Worm (Caenorhabditis elegans) whole organism, early embryonic: ENCODE measurements around the gene fdgt-2.

Source experiments
- B0310.2 ChIP-seq: sonication (generic microtip); optimal IDR thresholded peaks from 2 replicates; lab custom pipeline; 2016; ENCODE audit warnings: mild to moderate bottlenecking, missing genetic modification characterization, missing compliant biosample characterization
- F13C5.2 ChIP-seq: sonication (generic microtip); optimal IDR thresholded peaks from 2 replicates; lab custom pipeline; 2017; ENCODE audit warnings: mild to moderate bottlenecking, missing genetic modification characterization, inconsistent platforms, missing compliant biosample characterization
- ama-1 ChIP-seq: fragments of 150-350 bp; optimal IDR thresholded peaks from 2 replicates; lab custom pipeline; 2014
- flt-1 ChIP-seq: fragments of 200-800 bp; sonication (Bioruptor generic); IDR thresholded peaks from 2 replicates; pipeline ENCODE4 v1.3.6; 2022; ENCODE audit warnings: missing genetic modification characterization, missing compliant biosample characterization
- hmg-4 ChIP-seq: fragments of 200-800 bp; sonication (Bioruptor generic); optimal IDR thresholded peaks from 2 replicates; lab custom pipeline; 2018; ENCODE audit warnings: mild to moderate bottlenecking, missing genetic modification characterization, missing compliant biosample characterization
- hnd-1 ChIP-seq: sonication (generic microtip); optimal IDR thresholded peaks from 2 replicates; lab custom pipeline; 2016; ENCODE audit warnings: missing genetic modification characterization, missing compliant biosample characterization
- pes-1 ChIP-seq: fragments of 200-800 bp; sonication (Bioruptor generic); IDR thresholded peaks from 2 replicates; pipeline ENCODE4 v1.3.6; 2022; ENCODE audit warnings: missing genetic modification reagents, missing genetic modification characterization, missing compliant biosample characterization
- sea-1 ChIP-seq: fragments of 200-800 bp; sonication (Bioruptor generic); conservative IDR thresholded peaks from 2 replicates; pipeline ENCODE4 v1.3.6; 2022; ENCODE audit warnings: missing genetic modification characterization, missing compliant biosample characterization
- tbx-37 ChIP-seq: fragments of 200-800 bp; sonication (Bioruptor generic); conservative IDR thresholded peaks from 2 replicates; pipeline ENCODE4 v1.3.6; 2022; ENCODE audit warnings: missing genetic modification reagents, missing genetic modification characterization, missing compliant biosample characterization

- TF ChIP-seq hnd-1 (no peak), tbx-37 (GFP tag; lab: Robert Waterston, UW) (no peak), pes-1 (GFP tag; lab: Robert Waterston, UW) (no peak), flt-1 (GFP tag; lab: Robert Waterston, UW) (no peak), B0310.2 (tag; lab: Kevin White, UChicago) (no peak), ama-1 (no peak), sea-1 (no peak), F13C5.2 (tag; lab: Kevin White, UChicago) (no peak), hmg-4 (GFP tag; lab: Kevin White, UChicago) (no peak)
Measured at ce11 chrII:8417059-8417668, at the start of gene fdgt-2.
